Worm (Caenorhabditis elegans) whole organism, L1 larva: ENCODE data around the gene sra-10.
A peak's percentile ranks its signal among the peaks of the same experiment; 100 is the strongest.

Source experiments
- C16A3.4 ChIP-seq: fragments of 150-350 bp; optimal IDR thresholded peaks from 2 replicates; lab custom pipeline; 2014; ENCODE audit warnings: missing biosample characterization, missing genetic modification characterization
- C34B4.2 ChIP-seq: sonication (generic microtip); optimal IDR thresholded peaks from 2 replicates; lab custom pipeline; 2017; ENCODE audit warnings: mild to moderate bottlenecking, missing genetic modification characterization, missing compliant biosample characterization
- Y116A8C.19 ChIP-seq: sonication (generic microtip); optimal IDR thresholded peaks from 2 replicates; lab custom pipeline; 2016; ENCODE audit warnings: missing compliant biosample characterization, missing genetic modification characterization, borderline replicate concordance
- alr-1 ChIP-seq: fragments of 200-800 bp; sonication (Bioruptor generic); optimal IDR thresholded peaks from 2 replicates; lab custom pipeline; 2018; ENCODE audit warnings: borderline replicate concordance, mild to moderate bottlenecking, missing genetic modification characterization, missing compliant biosample characterization
- ceh-8 ChIP-seq: fragments of 200-800 bp; sonication (Bioruptor generic); optimal IDR thresholded peaks from 2 replicates; lab custom pipeline; 2018; ENCODE audit warnings: mild to moderate bottlenecking, missing genetic modification characterization, moderate library complexity, missing compliant biosample characterization
- ceh-88 ChIP-seq: fragments of 200-800 bp; sonication (Bioruptor generic); IDR thresholded peaks from 2 replicates; pipeline ENCODE4 v1.3.6; 2022; ENCODE audit warnings: missing genetic modification characterization, missing compliant biosample characterization
- ceh-90 ChIP-seq: sonication (generic microtip); optimal IDR thresholded peaks from 2 replicates; lab custom pipeline; 2016; ENCODE audit warnings: missing genetic modification characterization, missing compliant biosample characterization
- dpl-1 ChIP-seq, 3 experiments: fragments of 150-350 bp in 2 of 3; sonication (generic microtip) in 1 of 3; optimal IDR thresholded peaks; 2 replicates each; lab custom pipeline; 2014 to 2017; ENCODE audit warnings: missing biosample characterization in 3 of 3, missing genetic modification characterization in 3 of 3, missing genetic modification reagents in 3 of 3
- dsc-1 ChIP-seq: sonication (generic microtip); optimal IDR thresholded peaks from 2 replicates; lab custom pipeline; 2016; ENCODE audit warnings: mild to moderate bottlenecking, missing genetic modification characterization, missing compliant biosample characterization
- efl-3 ChIP-seq: fragments of 200-800 bp; sonication (Bioruptor generic); optimal IDR thresholded peaks from 2 replicates; lab custom pipeline; 2018; ENCODE audit warnings: mild to moderate bottlenecking, missing genetic modification characterization, missing compliant biosample characterization
- egl-13 ChIP-seq: sonication (generic microtip); optimal IDR thresholded peaks from 2 replicates; lab custom pipeline; 2016; ENCODE audit warnings: missing genotype, missing genetic modification reagents, missing genetic modification characterization, missing compliant biosample characterization
- egl-27 ChIP-seq, 2 experiments: fragments of 150-350 bp in 1 of 2; sonication (generic microtip); optimal IDR thresholded peaks; 3 replicates each; lab custom pipeline; 2017 to 2018; ENCODE audit warnings: missing biosample characterization in 2 of 2, missing genetic modification characterization in 2 of 2, missing genetic modification reagents in 2 of 2
- elt-3 ChIP-seq, 6 experiments: fragments of 150-350 bp in 1 of 6; sonication (generic microtip); optimal IDR thresholded peaks; 2 replicates each; lab custom pipeline; 2017 to 2018; ENCODE audit warnings: missing biosample characterization in 6 of 6, missing genetic modification characterization in 6 of 6, inconsistent platforms in 1 of 6
- ets-5 ChIP-seq: fragments of 200-800 bp; sonication (Bioruptor generic); IDR thresholded peaks from 2 replicates; pipeline ENCODE4 v1.3.6; 2022; ENCODE audit warnings: missing genetic modification characterization, missing compliant biosample characterization
- fkh-10 ChIP-seq: sonication (generic microtip); optimal IDR thresholded peaks from 2 replicates; lab custom pipeline; 2017; ENCODE audit warnings: missing biosample characterization, missing genetic modification reagents, missing genetic modification characterization
- hpl-2 ChIP-seq: fragments of 150-350 bp; optimal IDR thresholded peaks from 2 replicates; lab custom pipeline; 2014; ENCODE audit warnings: missing biosample characterization, missing genetic modification reagents, missing genetic modification characterization
- irx-1 ChIP-seq: sonication (generic microtip); optimal IDR thresholded peaks from 2 replicates; lab custom pipeline; 2016; ENCODE audit warnings: missing genetic modification characterization, missing compliant biosample characterization
- isw-1 ChIP-seq: fragments of 200-800 bp; sonication (Bioruptor generic); IDR thresholded peaks from 2 replicates; pipeline ENCODE4 v1.3.6; 2022; ENCODE audit warnings: missing genetic modification characterization, missing compliant biosample characterization
- jun-1 ChIP-seq: fragments of 150-350 bp; optimal IDR thresholded peaks from 2 replicates; lab custom pipeline; 2014; ENCODE audit warnings: missing biosample characterization, missing genetic modification reagents, missing genetic modification characterization
- lin-15B ChIP-seq: fragments of 150-350 bp; sonication (generic microtip); optimal IDR thresholded peaks from 3 replicates; lab custom pipeline; 2014; ENCODE audit warnings: missing biosample characterization, missing genetic modification characterization
- lin-35 ChIP-seq, 2 experiments: fragments of 150-350 bp; optimal IDR thresholded peaks; 2 replicates each; lab custom pipeline; 2014; ENCODE audit warnings: missing biosample characterization in 2 of 2, missing genetic modification characterization in 2 of 2, missing genetic modification reagents in 2 of 2
- mdl-1 ChIP-seq, 2 experiments: fragments of 150-350 bp; optimal IDR thresholded peaks; 2 replicates each; lab custom pipeline; 2014 to 2017; ENCODE audit warnings: missing biosample characterization in 2 of 2, missing genetic modification characterization in 2 of 2, inconsistent platforms in 1 of 2
- mep-1 ChIP-seq: fragments of 150-350 bp; optimal IDR thresholded peaks from 2 replicates; lab custom pipeline; 2014; ENCODE audit warnings: missing biosample characterization, missing genetic modification characterization
- nhr-20 ChIP-seq: sonication (generic microtip); optimal IDR thresholded peaks from 2 replicates; lab custom pipeline; 2016; ENCODE audit warnings: mild to moderate bottlenecking, missing genetic modification characterization, missing compliant biosample characterization
- nhr-237 ChIP-seq: fragments of 150-350 bp; optimal IDR thresholded peaks from 2 replicates; lab custom pipeline; 2014; ENCODE audit warnings: missing biosample characterization, missing genetic modification characterization
- nhr-71 ChIP-seq: sonication (generic microtip); optimal IDR thresholded peaks from 2 replicates; lab custom pipeline; 2016; ENCODE audit warnings: mild to moderate bottlenecking, missing genetic modification characterization, moderate library complexity, missing compliant biosample characterization
- nhr-77 ChIP-seq: fragments of 150-350 bp; optimal IDR thresholded peaks from 2 replicates; lab custom pipeline; 2014; ENCODE audit warnings: missing biosample characterization, missing genetic modification characterization
- nhr-84 ChIP-seq: sonication (generic microtip); optimal IDR thresholded peaks from 2 replicates; lab custom pipeline; 2017; ENCODE audit warnings: missing biosample characterization, missing genetic modification characterization
- nhr-85 ChIP-seq: sonication (generic microtip); peaks from one replicate; lab custom pipeline; 2016; ENCODE audit warnings: missing genetic modification characterization, inconsistent platforms, missing compliant biosample characterization
- nhr-90 ChIP-seq: sonication (generic microtip); optimal IDR thresholded peaks from 2 replicates; lab custom pipeline; 2016; ENCODE audit warnings: mild to moderate bottlenecking, missing genetic modification characterization, missing compliant biosample characterization; ENCODE audit not compliant: poor library complexity
- pax-3 ChIP-seq: fragments of 200-800 bp; sonication (Bioruptor generic); optimal IDR thresholded peaks from 2 replicates; lab custom pipeline; 2018; ENCODE audit warnings: mild to moderate bottlenecking, missing genetic modification characterization, moderate library complexity, missing compliant biosample characterization
- rnt-1 ChIP-seq: sonication (generic microtip); optimal IDR thresholded peaks from 2 replicates; lab custom pipeline; 2016; ENCODE audit warnings: mild to moderate bottlenecking, missing genetic modification characterization, moderate library complexity, missing compliant biosample characterization
- snpc-4 ChIP-seq: fragments of 150-350 bp; optimal IDR thresholded peaks from 2 replicates; lab custom pipeline; 2014; ENCODE audit warnings: missing biosample characterization, missing genetic modification characterization
- snu-23 ChIP-seq: sonication (generic microtip); optimal IDR thresholded peaks from 2 replicates; lab custom pipeline; 2016; ENCODE audit warnings: missing genetic modification characterization, missing compliant biosample characterization
- sox-4 ChIP-seq: sonication (generic microtip); optimal IDR thresholded peaks from 2 replicates; lab custom pipeline; 2016; ENCODE audit warnings: missing genetic modification characterization, missing compliant biosample characterization
- swsn-7 ChIP-seq: sonication (generic microtip); optimal IDR thresholded peaks from 2 replicates; lab custom pipeline; 2016; ENCODE audit warnings: missing genetic modification characterization, missing compliant biosample characterization
- tbx-2 ChIP-seq: sonication (generic microtip); optimal IDR thresholded peaks from 2 replicates; lab custom pipeline; 2016; ENCODE audit warnings: missing genetic modification characterization, missing compliant biosample characterization
- unc-130 ChIP-seq: fragments of 150-350 bp; optimal IDR thresholded peaks from 2 replicates; lab custom pipeline; 2017; ENCODE audit warnings: missing biosample characterization, missing genetic modification characterization, inconsistent platforms
- unc-30 ChIP-seq: sonication (generic microtip); optimal IDR thresholded peaks from 2 replicates; lab custom pipeline; 2017; ENCODE audit warnings: missing biosample characterization, missing genetic modification characterization
- unc-86 ChIP-seq: sonication (generic microtip); optimal IDR thresholded peaks from 2 replicates; lab custom pipeline; 2016; ENCODE audit warnings: missing genetic modification characterization, missing compliant biosample characterization
- vab-15 ChIP-seq: sonication (generic microtip); optimal IDR thresholded peaks from 2 replicates; lab custom pipeline; 2017; ENCODE audit warnings: missing genotype, mild to moderate bottlenecking, missing genetic modification characterization, missing compliant biosample characterization
- xbp-1 ChIP-seq: sonication (generic microtip); optimal IDR thresholded peaks from 2 replicates; lab custom pipeline; 2016; ENCODE audit warnings: missing genetic modification characterization, missing compliant biosample characterization
- zag-1 ChIP-seq: fragments of 150-350 bp; optimal IDR thresholded peaks from 2 replicates; lab custom pipeline; 2014; ENCODE audit warnings: missing biosample characterization, missing genetic modification characterization
- zip-4 ChIP-seq: fragments of 200-800 bp; sonication (Bioruptor generic); optimal IDR thresholded peaks from 2 replicates; lab custom pipeline; 2018; ENCODE audit warnings: mild to moderate bottlenecking, missing genetic modification characterization, moderate library complexity, missing compliant biosample characterization

Gene sra-10

ce11 chrII:10868670-10869246, 26.1 kb downstream of the sra-10 start, which contains the start of the genes gmps-1 and cap-2 (continued):
- TF ChIP-seq egl-27 (tag; optimal IDR thresholded peaks at IDR 0.05; lab: Kevin White, UChicago) (peak; percentile 31 to 64), nhr-90 (tag; lab: Kevin White, UChicago) (peak; percentile 96), hpl-2 (GFP tag; lab: Kevin White, UChicago) (peak; percentile 91), efl-3 (GFP tag; lab: Kevin White, UChicago) (peak; percentile 92), irx-1 (tag; lab: Kevin White, UChicago) (peak; percentile 97), unc-86 (tag; lab: Kevin White, UChicago) (peak; percentile 98), fkh-10 (peak; percentile 95), dpl-1 (GFP tag; optimal IDR thresholded peaks at IDR 0.05; lab: Kevin White, UChicago) (peak; percentile 83 to 89 (median 87)), Y116A8C.19 (tag; lab: Kevin White, UChicago) (no peak), snu-23 (peak; percentile 98), C16A3.4 (peak; percentile 94), isw-1 (GFP tag; lab: Robert Waterston, UW) (peak; percentile 97), xbp-1 (tag; lab: Kevin White, UChicago) (peak; percentile 96), snpc-4 (peak; percentile 86), lin-15B (tag; lab: Kevin White, UChicago) (peak; percentile 81), unc-130 (tag; lab: Kevin White, UChicago) (peak; percentile 89), ceh-90 (tag; lab: Kevin White, UChicago) (peak; percentile 76), nhr-20 (tag; lab: Kevin White, UChicago) (peak; percentile 98), zag-1 (tag; lab: Kevin White, UChicago) (peak; percentile 78), swsn-7 (tag; lab: Kevin White, UChicago) (peak; percentile 98), C34B4.2 (tag; lab: Kevin White, UChicago) (peak; percentile 88), alr-1 (tag; lab: Kevin White, UChicago) (no peak), ceh-88 (peak; percentile 92), mep-1 (tag; lab: Kevin White, UChicago) (peak; percentile 94), nhr-77 (peak; percentile 90), mdl-1 (tag; optimal IDR thresholded peaks at IDR 0.05; lab: Kevin White, UChicago) (peak in 1 of 2 experiments; percentile 86), nhr-85 (tag; lab: Kevin White, UChicago) (peak; percentile 98), ceh-8 (GFP tag; lab: Kevin White, UChicago) (peak; percentile 94), lin-35 (GFP tag; optimal IDR thresholded peaks at IDR 0.05; lab: Kevin White, UChicago) (peak; percentile 86 to 91), zip-4 (GFP tag; lab: Kevin White, UChicago) (peak; percentile 96), jun-1 (tag; lab: Kevin White, UChicago) (peak; percentile 95), sox-4 (peak; percentile 91), nhr-84 (tag; lab: Kevin White, UChicago) (peak; percentile 28), rnt-1 (tag; lab: Kevin White, UChicago) (peak; percentile 98), pax-3 (tag; lab: Kevin White, UChicago) (peak; percentile 94), dsc-1 (peak; percentile 98), tbx-2 (peak; percentile 97), nhr-237 (peak; percentile 76), vab-15 (tag; lab: Kevin White, UChicago) (peak; percentile 63), ets-5 (GFP tag; lab: Robert Waterston, UW) (no peak), elt-3 (tag; optimal IDR thresholded peaks at IDR 0.05; lab: Kevin White, UChicago) (peak in 4 of 6 experiments; percentile 23 to 86 (median 46)), unc-30 (tag; lab: Kevin White, UChicago) (peak; percentile 49), nhr-71 (peak; percentile 99), egl-13 (tag; lab: Kevin White, UChicago) (peak; percentile 96)
